Worm (Caenorhabditis elegans) whole organism, early embryonic: ENCODE measurements around the gene srg-32.

ENCODE experiments used
- B0310.2 ChIP-seq: sonication (generic microtip); optimal IDR thresholded peaks from 2 replicates; lab custom pipeline; 2016; ENCODE audit warnings: mild to moderate bottlenecking, missing genetic modification characterization, missing compliant biosample characterization
- F13C5.2 ChIP-seq: sonication (generic microtip); optimal IDR thresholded peaks from 2 replicates; lab custom pipeline; 2017; ENCODE audit warnings: mild to moderate bottlenecking, missing genetic modification characterization, inconsistent platforms, missing compliant biosample characterization
- aly-1 ChIP-seq: sonication (generic microtip); optimal IDR thresholded peaks from 2 replicates; lab custom pipeline; 2016; ENCODE audit warnings: missing genetic modification characterization, missing compliant biosample characterization
- ama-1 ChIP-seq: fragments of 150-350 bp; optimal IDR thresholded peaks from 2 replicates; lab custom pipeline; 2014
- ceh-13 ChIP-seq: fragments of 200-800 bp; sonication (Bioruptor generic); optimal IDR thresholded peaks from 2 replicates; lab custom pipeline; 2018; ENCODE audit warnings: mild to moderate bottlenecking, missing genetic modification characterization, missing compliant biosample characterization
- ceh-36 ChIP-seq: sonication (generic microtip); optimal IDR thresholded peaks from 2 replicates; lab custom pipeline; 2016; ENCODE audit warnings: missing genetic modification characterization, inconsistent platforms, missing compliant biosample characterization
- ets-7 ChIP-seq: sonication (generic microtip); optimal IDR thresholded peaks from 2 replicates; lab custom pipeline; 2016; ENCODE audit warnings: missing genotype, missing genetic modification characterization, missing compliant biosample characterization
- flt-1 ChIP-seq: fragments of 200-800 bp; sonication (Bioruptor generic); IDR thresholded peaks from 2 replicates; pipeline ENCODE4 v1.3.6; 2022; ENCODE audit warnings: missing genetic modification characterization, missing compliant biosample characterization
- hmbx-1 ChIP-seq: sonication (generic microtip); optimal IDR thresholded peaks from 2 replicates; lab custom pipeline; 2016; ENCODE audit warnings: mild to moderate bottlenecking, missing genetic modification characterization, missing compliant biosample characterization
- hmg-4 ChIP-seq: fragments of 200-800 bp; sonication (Bioruptor generic); optimal IDR thresholded peaks from 2 replicates; lab custom pipeline; 2018; ENCODE audit warnings: mild to moderate bottlenecking, missing genetic modification characterization, missing compliant biosample characterization
- hnd-1 ChIP-seq: sonication (generic microtip); optimal IDR thresholded peaks from 2 replicates; lab custom pipeline; 2016; ENCODE audit warnings: missing genetic modification characterization, missing compliant biosample characterization
- pes-1 ChIP-seq: fragments of 200-800 bp; sonication (Bioruptor generic); IDR thresholded peaks from 2 replicates; pipeline ENCODE4 v1.3.6; 2022; ENCODE audit warnings: missing genetic modification reagents, missing genetic modification characterization, missing compliant biosample characterization
- scrt-1 ChIP-seq: fragments of 200-800 bp; sonication (Bioruptor generic); IDR thresholded peaks from 2 replicates; pipeline ENCODE4 v1.3.6; 2022; ENCODE audit warnings: missing genetic modification characterization, missing compliant biosample characterization
- sea-1 ChIP-seq: fragments of 200-800 bp; sonication (Bioruptor generic); conservative IDR thresholded peaks from 2 replicates; pipeline ENCODE4 v1.3.6; 2022; ENCODE audit warnings: missing genetic modification characterization, missing compliant biosample characterization
- tbx-11 ChIP-seq: fragments of 200-800 bp; sonication (Bioruptor generic); IDR thresholded peaks from 2 replicates; pipeline ENCODE4 v1.3.6; 2022; ENCODE audit warnings: missing genetic modification characterization, missing compliant biosample characterization
- tbx-37 ChIP-seq: fragments of 200-800 bp; sonication (Bioruptor generic); conservative IDR thresholded peaks from 2 replicates; pipeline ENCODE4 v1.3.6; 2022; ENCODE audit warnings: missing genetic modification reagents, missing genetic modification characterization, missing compliant biosample characterization
- tra-4 ChIP-seq: sonication (generic microtip); optimal IDR thresholded peaks from 2 replicates; lab custom pipeline; 2017; ENCODE audit warnings: missing genetic modification characterization, missing compliant biosample characterization

Gene srg-32

ce11 chrV:10597234-10597633, 8.6 kb upstream of the srg-32 start, which contains the start of gene T21C9.13:
TSS of gene T21C9.13 (plus strand) at chrV:10597266.
- TF ChIP-seq scrt-1 (GFP tag; lab: Robert Waterston, UW) (no peak), ets-7 (no peak), tbx-11 (GFP tag; lab: Robert Waterston, UW) (no peak), ceh-13 (GFP tag; lab: Kevin White, UChicago) (no peak), F13C5.2 (tag; lab: Kevin White, UChicago) (no peak), hmbx-1 (tag; lab: Kevin White, UChicago) (no peak), tbx-37 (GFP tag; lab: Robert Waterston, UW) (no peak), tra-4 (tag; lab: Kevin White, UChicago) (no peak), hnd-1 (no peak), flt-1 (GFP tag; lab: Robert Waterston, UW) (no peak), pes-1 (GFP tag; lab: Robert Waterston, UW) (no peak), sea-1 (GFP tag; lab: Robert Waterston, UW) (no peak), B0310.2 (no peak), ama-1 (no peak)

- TF ChIP-seq ama-1 (no peak), B0310.2 (no peak), pes-1 (GFP tag; lab: Robert Waterston, UW) (no peak), hmg-4 (GFP tag; lab: Kevin White, UChicago) (no peak), ceh-13 (GFP tag; lab: Kevin White, UChicago) (no peak), tbx-11 (GFP tag; lab: Robert Waterston, UW) (no peak), F13C5.2 (tag; lab: Kevin White, UChicago) (no peak), ets-7 (no peak), tbx-37 (GFP tag; lab: Robert Waterston, UW) (no peak), scrt-1 (GFP tag; lab: Robert Waterston, UW) (no peak), sea-1 (GFP tag; lab: Robert Waterston, UW) (no peak), ceh-36 (no peak), tra-4 (tag; lab: Kevin White, UChicago) (no peak), aly-1 (tag; lab: Kevin White, UChicago) (no peak), hmbx-1 (tag; lab: Kevin White, UChicago) (no peak), flt-1 (GFP tag; lab: Robert Waterston, UW) (no peak), hnd-1 (no peak)
Measured at ce11 chrV:10594810-10595209, 6.2 kb upstream of the srg-32 start, which contains the start of gene T21C9.11. TSS of gene T21C9.11 (minus strand) at chrV:10594910.

ce11 chrV:10592479-10592878, 3.9 kb upstream of the srg-32 start, which contains the start of gene T21C9.9:
TSS of gene T21C9.9 (minus strand) at chrV:10592579.
- TF ChIP-seq tra-4 (tag; lab: Kevin White, UChicago) (no peak), ama-1 (no peak), hmg-4 (GFP tag; lab: Kevin White, UChicago) (no peak), ets-7 (no peak), aly-1 (tag; lab: Kevin White, UChicago) (no peak), hnd-1 (no peak), sea-1 (GFP tag; lab: Robert Waterston, UW) (no peak), flt-1 (GFP tag; lab: Robert Waterston, UW) (no peak), scrt-1 (GFP tag; lab: Robert Waterston, UW) (no peak), tbx-37 (GFP tag; lab: Robert Waterston, UW) (no peak), B0310.2 (no peak), tbx-11 (GFP tag; lab: Robert Waterston, UW) (no peak), hmbx-1 (tag; lab: Kevin White, UChicago) (no peak), F13C5.2 (tag; lab: Kevin White, UChicago) (no peak), ceh-13 (GFP tag; lab: Kevin White, UChicago) (no peak), pes-1 (GFP tag; lab: Robert Waterston, UW) (no peak), ceh-36 (no peak)

- no peak for TF ChIP-seq hnd-1
- TF ChIP-seq scrt-1 (GFP tag; lab: Robert Waterston, UW) = no peak
- no peak for TF ChIP-seq pes-1 (GFP tag; lab: Robert Waterston, UW)
- TF ChIP-seq ets-7 = no peak
- TF ChIP-seq sea-1 (GFP tag; lab: Robert Waterston, UW) = no peak
- no peak for TF ChIP-seq B0310.2
- no peak for TF ChIP-seq tbx-37 (GFP tag; lab: Robert Waterston, UW)
- TF ChIP-seq aly-1 (tag; lab: Kevin White, UChicago) = no peak
- TF ChIP-seq ceh-13 (GFP tag; lab: Kevin White, UChicago) = no peak
- TF ChIP-seq flt-1 (GFP tag; lab: Robert Waterston, UW) = no peak
- TF ChIP-seq hmbx-1 (tag; lab: Kevin White, UChicago) = no peak
- TF ChIP-seq ceh-36 = no peak
- TF ChIP-seq tra-4 (tag; lab: Kevin White, UChicago) = no peak
- TF ChIP-seq F13C5.2 (tag; lab: Kevin White, UChicago) = no peak
Measured at ce11 chrV:10589774-10590528, 1.4 kb upstream of the srg-32 start, which contains the start of gene ttr-23. TSS of gene ttr-23 (minus strand) at chrV:10589860.

- TF ChIP-seq tbx-11 (GFP tag; lab: Robert Waterston, UW) (no peak), hmg-4 (GFP tag; lab: Kevin White, UChicago) (no peak), B0310.2 (no peak), sea-1 (GFP tag; lab: Robert Waterston, UW) (no peak), ceh-13 (GFP tag; lab: Kevin White, UChicago) (no peak), scrt-1 (GFP tag; lab: Robert Waterston, UW) (no peak), pes-1 (GFP tag; lab: Robert Waterston, UW) (no peak), aly-1 (tag; lab: Kevin White, UChicago) (no peak), ets-7 (no peak), hnd-1 (no peak), tra-4 (tag; lab: Kevin White, UChicago) (no peak), tbx-37 (GFP tag; lab: Robert Waterston, UW) (no peak), F13C5.2 (tag; lab: Kevin White, UChicago) (no peak)
Measured at ce11 chrV:10581837-10582300, 6.7 kb downstream of the srg-32 start, which contains the start of gene T21C9.6. TSS of gene T21C9.6 (plus strand) at chrV:10581887.

- TF ChIP-seq hmbx-1 (tag; lab: Kevin White, UChicago) (no peak), sea-1 (GFP tag; lab: Robert Waterston, UW) (no peak), ama-1 (no peak), F13C5.2 (tag; lab: Kevin White, UChicago) (no peak), tbx-37 (GFP tag; lab: Robert Waterston, UW) (no peak), tbx-11 (GFP tag; lab: Robert Waterston, UW) (no peak), hnd-1 (no peak), ceh-36 (no peak), ets-7 (no peak), ceh-13 (GFP tag; lab: Kevin White, UChicago) (no peak), pes-1 (GFP tag; lab: Robert Waterston, UW) (no peak), aly-1 (tag; lab: Kevin White, UChicago) (no peak), hmg-4 (GFP tag; lab: Kevin White, UChicago) (no peak)
Measured at ce11 chrV:10580638-10581037, 8.0 kb downstream of the srg-32 start.
